Worm (Caenorhabditis elegans) whole organism, L1 larva: ENCODE data around the gene Y47D3A.20.

Source experiments
- C34B4.2 ChIP-seq: sonication (generic microtip); optimal IDR thresholded peaks from 2 replicates; lab custom pipeline; 2017; ENCODE audit warnings: mild to moderate bottlenecking, missing genetic modification characterization, missing compliant biosample characterization
- F16B12.6 ChIP-seq: fragments of 150-350 bp; optimal IDR thresholded peaks from 2 replicates; lab custom pipeline; 2014; ENCODE audit warnings: missing biosample characterization, missing genetic modification characterization
- aha-1 ChIP-seq: fragments of 150-350 bp; optimal IDR thresholded peaks from 2 replicates; lab custom pipeline; 2014; ENCODE audit warnings: missing biosample characterization, missing genetic modification characterization
- ama-1 ChIP-seq: fragments of 150-350 bp; optimal IDR thresholded peaks from 2 replicates; lab custom pipeline; 2014
- blmp-1 ChIP-seq: fragments of 150-350 bp; optimal IDR thresholded peaks from 2 replicates; lab custom pipeline; 2014; ENCODE audit warnings: missing biosample characterization, missing genetic modification characterization
- ceh-8 ChIP-seq: fragments of 200-800 bp; sonication (Bioruptor generic); optimal IDR thresholded peaks from 2 replicates; lab custom pipeline; 2018; ENCODE audit warnings: mild to moderate bottlenecking, missing genetic modification characterization, moderate library complexity, missing compliant biosample characterization
- ceh-88 ChIP-seq: fragments of 200-800 bp; sonication (Bioruptor generic); IDR thresholded peaks from 2 replicates; pipeline ENCODE4 v1.3.6; 2022; ENCODE audit warnings: missing genetic modification characterization, missing compliant biosample characterization
- dpl-1 ChIP-seq, 3 experiments: fragments of 150-350 bp in 2 of 3; sonication (generic microtip) in 1 of 3; optimal IDR thresholded peaks; 2 replicates each; lab custom pipeline; 2014 to 2017; ENCODE audit warnings: missing biosample characterization in 3 of 3, missing genetic modification characterization in 3 of 3, missing genetic modification reagents in 3 of 3
- efl-1 ChIP-seq, 4 experiments: fragments of 150-350 bp; optimal IDR thresholded peaks in 3 of 4; peaks in 1 of 4; 1 replicate in 1 of 4; 2 replicates in 3 of 4; lab custom pipeline; 2014; ENCODE audit warnings: missing biosample characterization in 2 of 4, missing genetic modification characterization in 2 of 4, missing genetic modification reagents in 2 of 4
- egl-13 ChIP-seq: sonication (generic microtip); optimal IDR thresholded peaks from 2 replicates; lab custom pipeline; 2016; ENCODE audit warnings: missing genotype, missing genetic modification reagents, missing genetic modification characterization, missing compliant biosample characterization
- egl-27 ChIP-seq, 2 experiments: fragments of 150-350 bp in 1 of 2; sonication (generic microtip); optimal IDR thresholded peaks; 3 replicates each; lab custom pipeline; 2017 to 2018; ENCODE audit warnings: missing biosample characterization in 2 of 2, missing genetic modification characterization in 2 of 2, missing genetic modification reagents in 2 of 2
- elt-2 ChIP-seq: sonication (generic microtip); optimal IDR thresholded peaks from 2 replicates; lab custom pipeline; 2016; ENCODE audit warnings: missing genetic modification characterization, mild to moderate bottlenecking, inconsistent platforms, missing compliant biosample characterization, missing genetic modification reagents
- ets-5 ChIP-seq: fragments of 200-800 bp; sonication (Bioruptor generic); IDR thresholded peaks from 2 replicates; pipeline ENCODE4 v1.3.6; 2022; ENCODE audit warnings: missing genetic modification characterization, missing compliant biosample characterization
- fkh-4 ChIP-seq: sonication (generic microtip); optimal IDR thresholded peaks from 2 replicates; lab custom pipeline; 2016; ENCODE audit warnings: missing compliant biosample characterization, missing genetic modification characterization, borderline replicate concordance
- fos-1 ChIP-seq: fragments of 150-350 bp; optimal IDR thresholded peaks from 2 replicates; lab custom pipeline; 2014; ENCODE audit warnings: missing biosample characterization, missing genetic modification characterization
- grh-1 ChIP-seq: fragments of 200-800 bp; sonication (Bioruptor generic); IDR thresholded peaks from 2 replicates; pipeline ENCODE4 v1.3.6; 2022; ENCODE audit warnings: missing genetic modification reagents, missing genetic modification characterization, missing compliant biosample characterization
- hlh-17 ChIP-seq: fragments of 200-800 bp; sonication (Bioruptor generic); optimal IDR thresholded peaks from 2 replicates; lab custom pipeline; 2018; ENCODE audit warnings: missing genetic modification characterization, mild to moderate bottlenecking, missing compliant biosample characterization, moderate library complexity, borderline replicate concordance
- hpl-2 ChIP-seq: fragments of 150-350 bp; optimal IDR thresholded peaks from 2 replicates; lab custom pipeline; 2014; ENCODE audit warnings: missing biosample characterization, missing genetic modification reagents, missing genetic modification characterization
- jun-1 ChIP-seq: fragments of 150-350 bp; optimal IDR thresholded peaks from 2 replicates; lab custom pipeline; 2014; ENCODE audit warnings: missing biosample characterization, missing genetic modification reagents, missing genetic modification characterization
- lin-13 ChIP-seq: fragments of 150-350 bp; optimal IDR thresholded peaks from 2 replicates; lab custom pipeline; 2014; ENCODE audit warnings: missing biosample characterization, missing genetic modification reagents, missing genetic modification characterization
- lin-14 ChIP-seq: fragments of 200-800 bp; sonication (Bioruptor generic); optimal IDR thresholded peaks from 2 replicates; lab custom pipeline; 2018; ENCODE audit warnings: mild to moderate bottlenecking, missing genetic modification characterization, moderate library complexity, missing compliant biosample characterization
- lin-15B ChIP-seq: fragments of 150-350 bp; sonication (generic microtip); optimal IDR thresholded peaks from 3 replicates; lab custom pipeline; 2014; ENCODE audit warnings: missing biosample characterization, missing genetic modification characterization
- lin-35 ChIP-seq, 2 experiments: fragments of 150-350 bp; optimal IDR thresholded peaks; 2 replicates each; lab custom pipeline; 2014; ENCODE audit warnings: missing biosample characterization in 2 of 2, missing genetic modification characterization in 2 of 2, missing genetic modification reagents in 2 of 2
- lir-3 ChIP-seq: sonication (generic microtip); optimal IDR thresholded peaks from 2 replicates; lab custom pipeline; 2016; ENCODE audit warnings: mild to moderate bottlenecking, missing genetic modification characterization, moderate library complexity, missing compliant biosample characterization; ENCODE audit not compliant: poor library complexity
- lsy-2 ChIP-seq, 2 experiments: fragments of 150-350 bp; optimal IDR thresholded peaks; 2 replicates each; lab custom pipeline; 2014; ENCODE audit warnings: missing biosample characterization in 2 of 2, missing genetic modification characterization in 2 of 2
- mab-9 ChIP-seq: fragments of 200-800 bp; sonication (Bioruptor generic); IDR thresholded peaks from 2 replicates; pipeline ENCODE4 v1.3.6; 2022; ENCODE audit warnings: missing genetic modification reagents, missing genetic modification characterization, missing compliant biosample characterization
- mdl-1 ChIP-seq, 2 experiments: fragments of 150-350 bp; optimal IDR thresholded peaks; 2 replicates each; lab custom pipeline; 2014 to 2017; ENCODE audit warnings: missing biosample characterization in 2 of 2, missing genetic modification characterization in 2 of 2, inconsistent platforms in 1 of 2
- mef-2 ChIP-seq: fragments of 150-350 bp; optimal IDR thresholded peaks from 2 replicates; lab custom pipeline; 2014; ENCODE audit warnings: missing biosample characterization, missing genetic modification characterization
- nhr-11 ChIP-seq: fragments of 150-350 bp; optimal IDR thresholded peaks from 2 replicates; lab custom pipeline; 2014; ENCODE audit warnings: missing biosample characterization, missing genetic modification characterization
- nhr-12 ChIP-seq: sonication (generic microtip); optimal IDR thresholded peaks from 2 replicates; lab custom pipeline; 2017; ENCODE audit warnings: missing biosample characterization, missing genetic modification characterization
- nhr-20 ChIP-seq: sonication (generic microtip); optimal IDR thresholded peaks from 2 replicates; lab custom pipeline; 2016; ENCODE audit warnings: mild to moderate bottlenecking, missing genetic modification characterization, missing compliant biosample characterization
- nhr-237 ChIP-seq: fragments of 150-350 bp; optimal IDR thresholded peaks from 2 replicates; lab custom pipeline; 2014; ENCODE audit warnings: missing biosample characterization, missing genetic modification characterization
- nhr-28 ChIP-seq: fragments of 150-350 bp; optimal IDR thresholded peaks from 2 replicates; lab custom pipeline; 2014; ENCODE audit warnings: missing biosample characterization, missing genetic modification characterization
- nhr-71 ChIP-seq: sonication (generic microtip); optimal IDR thresholded peaks from 2 replicates; lab custom pipeline; 2016; ENCODE audit warnings: mild to moderate bottlenecking, missing genetic modification characterization, moderate library complexity, missing compliant biosample characterization
- pax-3 ChIP-seq: fragments of 200-800 bp; sonication (Bioruptor generic); optimal IDR thresholded peaks from 2 replicates; lab custom pipeline; 2018; ENCODE audit warnings: mild to moderate bottlenecking, missing genetic modification characterization, moderate library complexity, missing compliant biosample characterization
- rnt-1 ChIP-seq: sonication (generic microtip); optimal IDR thresholded peaks from 2 replicates; lab custom pipeline; 2016; ENCODE audit warnings: mild to moderate bottlenecking, missing genetic modification characterization, moderate library complexity, missing compliant biosample characterization
- snpc-4 ChIP-seq: fragments of 150-350 bp; optimal IDR thresholded peaks from 2 replicates; lab custom pipeline; 2014; ENCODE audit warnings: missing biosample characterization, missing genetic modification characterization
- sptf-1 ChIP-seq: fragments of 150-350 bp; optimal IDR thresholded peaks from 2 replicates; lab custom pipeline; 2014; ENCODE audit warnings: missing biosample characterization, missing genetic modification characterization
- swsn-7 ChIP-seq: sonication (generic microtip); optimal IDR thresholded peaks from 2 replicates; lab custom pipeline; 2016; ENCODE audit warnings: missing genetic modification characterization, missing compliant biosample characterization
- tbx-2 ChIP-seq: sonication (generic microtip); optimal IDR thresholded peaks from 2 replicates; lab custom pipeline; 2016; ENCODE audit warnings: missing genetic modification characterization, missing compliant biosample characterization
- tlp-1 ChIP-seq: fragments of 150-350 bp; optimal IDR thresholded peaks from 2 replicates; lab custom pipeline; 2014; ENCODE audit warnings: missing biosample characterization, missing genetic modification characterization
- unc-30 ChIP-seq: sonication (generic microtip); optimal IDR thresholded peaks from 2 replicates; lab custom pipeline; 2017; ENCODE audit warnings: missing biosample characterization, missing genetic modification characterization
- unc-62 ChIP-seq: fragments of 150-350 bp; optimal IDR thresholded peaks from 2 replicates; lab custom pipeline; 2014; ENCODE audit warnings: missing biosample characterization, missing genetic modification reagents, missing genetic modification characterization
- vab-15 ChIP-seq: sonication (generic microtip); optimal IDR thresholded peaks from 2 replicates; lab custom pipeline; 2017; ENCODE audit warnings: missing genotype, mild to moderate bottlenecking, missing genetic modification characterization, missing compliant biosample characterization
- xbp-1 ChIP-seq: sonication (generic microtip); optimal IDR thresholded peaks from 2 replicates; lab custom pipeline; 2016; ENCODE audit warnings: missing genetic modification characterization, missing compliant biosample characterization
- zip-4 ChIP-seq: fragments of 200-800 bp; sonication (Bioruptor generic); optimal IDR thresholded peaks from 2 replicates; lab custom pipeline; 2018; ENCODE audit warnings: mild to moderate bottlenecking, missing genetic modification characterization, moderate library complexity, missing compliant biosample characterization
- ztf-11 ChIP-seq, 2 experiments: sonication (generic microtip); optimal IDR thresholded peaks; 2 replicates each; lab custom pipeline; 2016 to 2017; ENCODE audit warnings: missing genetic modification characterization in 2 of 2, missing biosample characterization in 1 of 2, missing compliant biosample characterization in 1 of 2

The Y47D3A.20 gene

DNA sequence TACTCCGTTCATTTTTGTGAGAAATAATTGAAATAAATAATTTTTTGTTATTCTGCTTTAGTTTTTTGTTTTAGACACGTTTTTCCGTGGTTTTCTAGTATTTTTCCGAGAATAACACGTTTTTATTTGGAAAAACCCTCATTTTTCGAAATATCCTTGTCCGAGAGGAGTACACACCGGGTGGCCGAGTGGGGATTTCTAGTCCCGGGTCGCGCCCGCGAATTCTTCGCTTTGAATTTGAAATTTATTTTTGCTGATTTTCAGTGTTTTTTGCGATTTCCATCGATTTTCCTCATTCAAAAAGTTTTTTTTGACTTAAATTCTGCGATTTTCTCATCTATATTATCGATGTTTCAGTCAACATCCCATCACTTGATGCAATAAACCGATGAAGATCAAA, 15.7 kb downstream of the Y47D3A.20 start, which contains the start of the genes gly-9, mib-1 and smc-3 (continued):
- TF ChIP-seq zip-4 (GFP tag; lab: Kevin White, UChicago) (no peak), nhr-237 (tag; lab: Kevin White, UChicago) (no peak), lsy-2 (tag; optimal IDR thresholded peaks at IDR 0.05; lab: Kevin White, UChicago) (peak; percentile 77 to 78), ets-5 (no peak), nhr-28 (tag; lab: Kevin White, UChicago) (no peak), egl-13 (tag; lab: Kevin White, UChicago) (peak; percentile 89), lir-3 (tag; lab: Kevin White, UChicago) (peak; percentile 96), ama-1 (no peak), ceh-88 (GFP tag; lab: Robert Waterston, UW) (peak; percentile 50; the same call in 1 of the 2 replicates), ceh-8 (peak; percentile 29), dpl-1 (GFP tag; optimal IDR thresholded peaks at IDR 0.05; lab: Kevin White, UChicago) (peak; percentile 87 to 91 (median 88)), grh-1 (no peak), nhr-12 (no peak), sptf-1 (tag; lab: Kevin White, UChicago) (no peak), nhr-11 (no peak), lin-14 (GFP tag; lab: Kevin White, UChicago) (no peak), egl-27 (tag; optimal IDR thresholded peaks at IDR 0.05; lab: Kevin White, UChicago) (no peak), tbx-2 (tag; lab: Kevin White, UChicago) (peak; percentile 92), mef-2 (no peak), lin-35 (GFP tag; optimal IDR thresholded peaks at IDR 0.05; lab: Kevin White, UChicago) (peak; percentile 90 to 91), unc-30 (tag; lab: Kevin White, UChicago) (no peak), mab-9 (peak; percentile 73), snpc-4 (peak; percentile 66), mdl-1 (tag; optimal IDR thresholded peaks at IDR 0.05; lab: Kevin White, UChicago) (peak in 1 of 2 experiments; percentile 51), nhr-20 (tag; lab: Kevin White, UChicago) (peak; percentile 83), hlh-17 (no peak), pax-3 (peak; percentile 90), swsn-7 (tag; lab: Kevin White, UChicago) (peak; percentile 81), vab-15 (tag; lab: Kevin White, UChicago) (peak; percentile 59), unc-62 (GFP tag; lab: Kevin White, UChicago) (no peak), elt-2 (tag; lab: Kevin White, UChicago) (peak; percentile 45), aha-1 (no peak), lin-13 (GFP tag; lab: Kevin White, UChicago) (peak; percentile 76), F16B12.6 (tag; lab: Kevin White, UChicago) (peak; percentile 57), jun-1 (tag; lab: Kevin White, UChicago) (no peak), hpl-2 (GFP tag; lab: Kevin White, UChicago) (no peak), lin-15B (tag; lab: Kevin White, UChicago) (peak; percentile 70), fkh-4 (tag; lab: Kevin White, UChicago) (peak; percentile 96), nhr-71 (tag; lab: Kevin White, UChicago) (peak; percentile 90), efl-1 (optimal IDR thresholded peaks at IDR 0.05; lab: Kevin White, UChicago) (peak; percentile 82 to 89), efl-1 (GFP tag; optimal IDR thresholded peaks at IDR 0.05 in 1 of 2; lab: Kevin White, UChicago) (peak; percentile 91 to 98), xbp-1 (tag; lab: Kevin White, UChicago) (peak; percentile 85), fos-1 (tag; lab: Kevin White, UChicago) (no peak), rnt-1 (tag; lab: Kevin White, UChicago) (peak; percentile 98), tlp-1 (tag; lab: Kevin White, UChicago) (no peak), ztf-11 (tag; optimal IDR thresholded peaks at IDR 0.05; lab: Kevin White, UChicago) (peak in 1 of 2 experiments; percentile 96), C34B4.2 (tag; lab: Kevin White, UChicago) (no peak), blmp-1 (peak; percentile 51)
